Worm (Caenorhabditis elegans): Measurements from ENCODE around the gene daf-36.

DNA sequence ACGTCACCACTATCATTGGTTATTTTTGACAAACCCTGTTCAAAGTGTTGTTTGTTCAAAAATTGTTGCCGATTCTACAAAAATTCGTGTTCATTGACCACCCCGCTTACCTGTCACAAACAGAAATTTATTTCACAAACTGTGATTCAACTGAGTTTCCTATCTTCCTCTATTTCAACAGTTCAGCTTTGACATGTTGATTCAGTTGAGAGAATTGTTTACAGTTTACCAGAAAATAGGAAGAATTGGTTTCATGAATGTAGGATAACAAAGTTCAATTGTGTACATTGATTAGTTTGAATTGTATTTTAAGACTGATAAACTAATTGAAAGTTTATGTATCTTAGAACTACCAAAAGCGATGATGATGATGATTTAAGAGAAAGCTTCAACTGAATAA is 20.1 kb upstream of the daf-36 start:
- TF ChIP-seq nhr-25 (tag; optimal IDR thresholded peaks at IDR 0.05) = no peak
- no peak for TF ChIP-seq elt-3 (tag; optimal IDR thresholded peaks at IDR 0.05)
- TF ChIP-seq lin-39 (tag; optimal IDR thresholded peaks at IDR 0.05) = no peak
